Worm (Caenorhabditis elegans) whole organism, L4/young adult: Measurements from ENCODE around the gene nas-24.

Experiments
- W03F9.2 ChIP-seq: fragments of 150-350 bp; optimal IDR thresholded peaks from 2 replicates; lab custom pipeline; 2014; ENCODE audit warnings: missing biosample characterization, missing genetic modification characterization
- dao-5 ChIP-seq: sonication (generic microtip); optimal IDR thresholded peaks from 2 replicates; lab custom pipeline; 2016; ENCODE audit warnings: missing genotype, missing genetic modification characterization, moderate library complexity, missing compliant biosample characterization
- him-1 ChIP-seq: sonication (generic microtip); optimal IDR thresholded peaks from 2 replicates; lab custom pipeline; 2016; ENCODE audit warnings: missing genotype, missing genetic modification reagents, missing genetic modification characterization, missing compliant biosample characterization

DNA sequence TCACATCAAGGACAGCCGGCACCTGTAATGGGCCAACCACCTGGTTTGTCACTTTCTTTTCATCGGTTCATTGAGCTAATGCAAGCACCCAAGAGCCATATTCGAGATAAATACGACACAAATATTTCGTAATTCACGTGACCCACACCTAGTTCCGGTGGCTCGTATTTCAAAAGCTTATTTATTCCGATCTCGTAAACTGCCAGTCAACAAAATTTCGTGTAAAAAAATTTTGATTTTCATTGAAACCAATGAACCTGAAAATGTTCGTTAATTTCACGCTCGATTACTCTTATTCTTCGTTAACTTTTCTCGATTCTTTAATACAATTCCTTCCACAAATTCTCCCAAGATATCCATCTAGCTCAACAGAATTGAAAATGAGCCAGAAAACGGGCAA is 20.9 kb downstream of the nas-24 start:
- TF ChIP-seq dao-5 (tag; lab: Kevin White, UChicago) (no peak), him-1 (no peak), W03F9.2 (no peak)
